Worm (Caenorhabditis elegans) whole organism, L4/young adult: ENCODE results near the gene rha-1.

ENCODE experiments used
- W03F9.2 ChIP-seq: fragments of 150-350 bp; optimal IDR thresholded peaks from 2 replicates; lab custom pipeline; 2014; ENCODE audit warnings: missing biosample characterization, missing genetic modification characterization
- dao-5 ChIP-seq: sonication (generic microtip); optimal IDR thresholded peaks from 2 replicates; lab custom pipeline; 2016; ENCODE audit warnings: missing genotype, missing genetic modification characterization, moderate library complexity, missing compliant biosample characterization
- him-1 ChIP-seq: sonication (generic microtip); optimal IDR thresholded peaks from 2 replicates; lab custom pipeline; 2016; ENCODE audit warnings: missing genotype, missing genetic modification reagents, missing genetic modification characterization, missing compliant biosample characterization

rha-1 gene

ce11 chrII:8883559-8883958 lies at the start of gene rha-1:
Gene rha-1 (minus strand): TSS chrII:8883659.
- TF ChIP-seq dao-5 (tag; lab: Kevin White, UChicago) (no peak), W03F9.2 (tag; lab: Kevin White, UChicago) (no peak), him-1 (tag; lab: Kevin White, UChicago) (no peak)

DNA sequence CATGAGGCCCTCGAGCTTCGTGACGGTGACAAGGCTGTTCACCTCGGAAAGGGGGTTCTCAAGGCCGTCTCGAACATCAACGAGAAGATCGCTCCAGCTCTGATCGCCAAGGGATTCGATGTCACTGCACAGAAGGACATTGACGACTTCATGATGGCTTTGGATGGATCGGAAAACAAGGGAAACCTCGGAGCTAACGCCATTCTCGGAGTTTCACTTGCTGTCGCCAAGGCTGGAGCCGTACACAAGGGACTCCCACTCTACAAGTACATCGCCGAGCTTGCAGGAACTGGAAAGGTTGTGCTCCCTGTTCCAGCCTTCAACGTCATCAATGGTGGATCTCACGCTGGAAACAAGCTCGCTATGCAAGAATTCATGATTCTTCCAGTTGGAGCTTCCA lies 48.9 kb upstream of the rha-1 start:
- TF ChIP-seq him-1 (tag; lab: Kevin White, UChicago) = no peak
- TF ChIP-seq dao-5 (tag; lab: Kevin White, UChicago) = no peak
- TF ChIP-seq W03F9.2 (tag; lab: Kevin White, UChicago) = no peak

ce11 chrII:8931405-8932149 lies 48.1 kb upstream of the rha-1 start:
- no peak for TF ChIP-seq dao-5 (tag; lab: Kevin White, UChicago)

- TF ChIP-seq him-1 (tag; lab: Kevin White, UChicago) (no peak), W03F9.2 (tag; lab: Kevin White, UChicago) (no peak), dao-5 (tag; lab: Kevin White, UChicago) (no peak)
Observed at ce11 chrII:8930763-8931162, 47.3 kb upstream of the rha-1 start, which contains the start of gene enol-1. Gene enol-1 (plus strand): TSS chrII:8930997.

DNA sequence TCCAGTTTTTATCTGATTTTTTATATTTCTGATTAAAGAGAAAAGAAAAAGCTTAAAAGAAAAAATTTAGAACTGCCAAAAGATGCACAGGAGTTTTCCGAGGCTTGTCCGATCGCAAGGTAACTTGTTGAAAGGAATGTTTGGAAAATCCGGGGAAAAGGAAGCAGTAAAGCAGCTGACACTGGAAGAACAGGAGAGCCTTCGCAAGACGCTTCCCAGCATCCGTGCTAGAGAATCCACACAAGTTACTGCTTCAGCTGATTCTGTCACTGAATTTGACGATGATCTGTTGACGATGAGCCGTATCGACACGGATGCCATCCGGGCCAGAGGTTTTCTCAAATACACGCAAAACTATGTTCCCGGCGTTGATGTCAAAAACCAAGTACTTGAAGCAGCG lies 46.3 kb upstream of the rha-1 start, which contains the start of gene mrpl-50:
Gene mrpl-50, plus strand, starts transcription at position 71 of the 400 bp plus-strand sequence.
- TF ChIP-seq W03F9.2 (tag; lab: Kevin White, UChicago) (no peak), dao-5 (tag; lab: Kevin White, UChicago) (no peak), him-1 (tag; lab: Kevin White, UChicago) (no peak)

ce11 chrII:8927253-8927791 lies 43.9 kb upstream of the rha-1 start, which contains the start of gene cct-2:
Gene cct-2 (plus strand): TSS chrII:8927741.
- TF ChIP-seq him-1 (tag; lab: Kevin White, UChicago) (no peak), W03F9.2 (tag; lab: Kevin White, UChicago) (peak; percentile 66), dao-5 (tag; lab: Kevin White, UChicago) (no peak)

ce11 chrII:8926451-8926850 lies 43.0 kb upstream of the rha-1 start, which contains the start of gene B0457.2:
Gene B0457.2 (minus strand): TSS chrII:8926551.
- no peak for TF ChIP-seq W03F9.2 (tag; lab: Kevin White, UChicago)
- TF ChIP-seq him-1 (tag; lab: Kevin White, UChicago) = no peak
- no peak for TF ChIP-seq dao-5 (tag; lab: Kevin White, UChicago)

ce11 chrII:8923187-8923586 lies 39.7 kb upstream of the rha-1 start:
- no peak for TF ChIP-seq dao-5 (tag; lab: Kevin White, UChicago)
- no peak for TF ChIP-seq him-1 (tag; lab: Kevin White, UChicago)
- TF ChIP-seq W03F9.2 (tag; lab: Kevin White, UChicago) = no peak

ce11 chrII:8922140-8922539 lies 38.7 kb upstream of the rha-1 start, which contains the start of gene B0457.6:
Gene B0457.6 (plus strand): TSS chrII:8922423.
- TF ChIP-seq W03F9.2 (tag; lab: Kevin White, UChicago) (no peak), dao-5 (tag; lab: Kevin White, UChicago) (no peak), him-1 (tag; lab: Kevin White, UChicago) (no peak)

DNA sequence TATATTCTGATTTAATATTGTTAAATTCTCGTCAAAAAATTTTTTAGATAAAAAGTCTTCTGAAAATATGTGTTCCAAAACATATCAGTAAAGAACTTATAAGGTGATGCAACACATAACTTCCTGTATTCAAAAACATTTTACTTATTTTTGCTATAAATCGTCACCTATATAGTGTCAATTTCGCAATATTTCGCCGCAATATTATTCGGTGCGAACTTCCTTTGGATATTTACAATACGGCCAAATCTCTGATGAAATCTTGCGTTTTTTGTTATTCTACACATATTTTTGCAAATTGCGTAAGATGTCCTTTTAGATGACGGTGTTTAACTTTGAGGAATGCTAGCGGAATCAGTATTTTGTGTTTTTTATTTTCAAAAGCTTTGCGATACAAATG lies 38.0 kb upstream of the rha-1 start:
- TF ChIP-seq W03F9.2 (tag; lab: Kevin White, UChicago) = no peak
- no peak for TF ChIP-seq dao-5 (tag; lab: Kevin White, UChicago)
- TF ChIP-seq him-1 (tag; lab: Kevin White, UChicago) = no peak

DNA sequence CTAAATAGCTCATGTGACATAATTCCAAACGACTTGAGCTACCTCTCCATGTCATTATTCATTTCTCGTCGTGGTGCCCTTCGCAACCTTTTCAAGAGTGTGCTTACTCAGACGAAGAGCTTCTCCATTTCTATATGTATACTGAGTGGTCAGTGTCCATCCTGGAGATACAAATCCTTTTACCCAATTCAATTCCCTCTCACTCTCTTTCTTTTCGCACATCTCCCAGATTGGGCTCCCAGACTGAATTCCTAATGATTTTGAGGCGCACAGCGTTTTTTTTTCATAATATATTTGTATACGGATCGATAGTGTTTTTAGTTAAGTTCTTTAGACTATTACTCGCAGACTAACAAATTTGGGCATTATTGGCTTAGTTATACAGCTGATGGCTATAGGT lies 37.5 kb upstream of the rha-1 start:
- TF ChIP-seq dao-5 (tag; lab: Kevin White, UChicago) (no peak), W03F9.2 (tag; lab: Kevin White, UChicago) (no peak), him-1 (tag; lab: Kevin White, UChicago) (no peak)

DNA sequence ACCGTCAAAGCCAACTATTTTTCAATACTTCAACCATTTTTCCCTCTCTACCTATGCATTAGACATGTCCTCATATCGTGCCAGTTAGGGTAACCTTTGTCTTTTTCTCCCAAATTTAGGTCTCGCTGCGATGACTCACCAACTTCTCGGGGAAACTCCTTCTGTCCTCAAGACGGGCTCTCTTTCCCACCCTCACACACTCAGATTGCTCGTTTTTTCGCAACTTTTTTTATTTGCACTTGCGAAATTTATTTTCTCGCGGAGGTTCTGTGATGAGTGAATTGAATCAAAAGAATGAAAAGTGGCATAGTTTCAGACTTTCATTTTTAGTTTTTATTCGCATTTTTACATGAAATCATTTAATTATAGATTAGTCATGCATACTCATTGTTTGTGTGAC lies 36.9 kb upstream of the rha-1 start:
- no peak for TF ChIP-seq him-1 (tag; lab: Kevin White, UChicago)
- TF ChIP-seq W03F9.2 (tag; lab: Kevin White, UChicago) = no peak
- TF ChIP-seq dao-5 (tag; lab: Kevin White, UChicago) = no peak

DNA sequence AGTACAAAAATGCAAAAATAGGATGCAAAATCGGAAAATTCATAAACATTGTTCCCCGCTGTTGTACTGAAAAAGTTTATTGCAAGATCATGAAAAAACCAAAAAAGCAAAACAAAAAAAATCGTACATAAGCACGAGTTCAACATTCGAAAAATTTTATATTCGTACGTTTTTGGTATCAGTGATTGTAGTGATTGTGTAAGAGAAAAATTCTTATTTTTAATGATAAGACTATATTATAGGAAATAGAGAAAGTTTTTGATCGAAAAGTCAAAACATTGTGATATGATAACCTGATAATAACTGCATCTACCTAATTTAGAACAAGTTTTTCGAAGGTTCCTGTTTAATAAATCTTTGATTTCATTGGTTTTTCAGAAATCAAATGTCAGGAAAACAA lies 33.9 kb upstream of the rha-1 start:
- no peak for TF ChIP-seq dao-5 (tag; lab: Kevin White, UChicago)
- no peak for TF ChIP-seq W03F9.2 (tag; lab: Kevin White, UChicago)
- no peak for TF ChIP-seq him-1 (tag; lab: Kevin White, UChicago)

DNA sequence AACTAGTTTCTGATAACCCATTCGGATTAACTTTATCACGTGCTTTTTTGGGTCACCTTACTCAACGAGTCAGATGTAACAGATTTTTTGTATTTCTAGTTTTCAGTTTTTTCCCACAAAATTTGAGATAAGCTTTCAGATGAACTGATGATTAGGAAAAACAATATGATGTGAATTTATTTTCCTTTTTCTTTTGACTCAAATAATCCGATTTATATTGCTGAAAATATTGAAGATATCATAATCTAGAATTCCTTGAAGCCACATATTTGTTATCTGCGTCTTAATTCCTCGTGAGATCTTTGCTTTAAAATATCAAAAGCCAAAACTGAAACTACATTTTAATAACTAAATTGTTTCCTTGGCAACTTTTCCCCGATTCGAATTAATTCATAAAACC lies 33.2 kb upstream of the rha-1 start:
- TF ChIP-seq W03F9.2 (tag; lab: Kevin White, UChicago) (no peak), him-1 (tag; lab: Kevin White, UChicago) (no peak), dao-5 (tag; lab: Kevin White, UChicago) (no peak)
